Fruit fly (Drosophila melanogaster) whole organism, wandering third instar larva: ENCODE measurements around the gene CG42729.

Source experiments
- Dfd ChIP-seq: fragments of >200 bp; optimal IDR thresholded peaks from 2 replicates; lab custom pipeline; 2017; ENCODE audit warnings: missing biosample characterization, missing genetic modification characterization
- Hr78 ChIP-seq: fragments of >200 bp; optimal IDR thresholded peaks from 2 replicates; lab custom pipeline; 2017; ENCODE audit warnings: missing biosample characterization, missing genetic modification characterization
- Myc ChIP-seq: fragments of >200 bp; optimal IDR thresholded peaks from 2 replicates; lab custom pipeline; 2017
- N ChIP-seq: fragments of >200 bp; optimal IDR thresholded peaks from 2 replicates; lab custom pipeline; 2018; ENCODE audit warnings: missing biosample characterization, missing external identifiers, missing genetic modification characterization
- Sp1 ChIP-seq: fragments of 200-800 bp; sonication (Bioruptor generic); optimal IDR thresholded peaks from 3 replicates; lab custom pipeline; 2019; ENCODE audit warnings: missing biosample characterization, mild to moderate bottlenecking, missing genetic modification characterization, moderate library complexity
- dl ChIP-seq, 2 experiments: fragments of 175-275, 200-275 bp in 1 of 2; fragments of 200-275 bp in 1 of 2; sonication (Bioruptor generic); optimal IDR thresholded peaks; lab custom pipeline; 2018; ENCODE audit warnings: mild to moderate bottlenecking in 2 of 2, missing biosample characterization in 2 of 2, missing genetic modification characterization in 2 of 2, moderate library complexity in 2 of 2; ENCODE audit not compliant: partially characterized antibody in 2 of 2, insufficient read depth in 1 of 2
- foxo ChIP-seq, 2 experiments: fragments of 200-800 bp; sonication (Bioruptor generic); optimal IDR thresholded peaks; 2 replicates in 1 of 2; 3 replicates in 1 of 2; lab custom pipeline; 2016 to 2017; ENCODE audit warnings: missing biosample characterization in 2 of 2, missing genetic modification characterization in 2 of 2
- sage ChIP-seq: fragments of 200-800 bp; sonication (Bioruptor generic); optimal IDR thresholded peaks from 2 replicates; lab custom pipeline; 2016; ENCODE audit warnings: missing biosample characterization, mild to moderate bottlenecking, missing genetic modification characterization
- tai ChIP-seq: sonication (Bioruptor generic); optimal IDR thresholded peaks from 2 replicates; lab custom pipeline; 2016; ENCODE audit warnings: missing biosample characterization, missing genetic modification characterization
- usp ChIP-seq: fragments of >200 bp; optimal IDR thresholded peaks from 2 replicates; lab custom pipeline; 2017; ENCODE audit warnings: missing biosample characterization, missing genetic modification characterization

- TF ChIP-seq foxo (GFP tag; optimal IDR thresholded peaks at IDR 0.05; lab: Kevin White, UChicago) = no peak
- no peak for TF ChIP-seq usp (GFP tag; lab: Kevin White, UChicago)
- TF ChIP-seq tai = no peak
- no peak for TF ChIP-seq Dfd
- no peak for TF ChIP-seq sage (GFP tag; lab: Kevin White, UChicago)
- TF ChIP-seq N (GFP tag; lab: Kevin White, UChicago) = no peak
- TF ChIP-seq Sp1 (GFP tag; lab: Kevin White, UChicago) = no peak
- TF ChIP-seq dl (GFP tag; optimal IDR thresholded peaks at IDR 0.05; lab: Kevin White, UChicago; ENCODE audit: insufficient read depth in 1 of 2, partially characterized antibody in 2 of 2) = no peak
- no peak for TF ChIP-seq Hr78
- no peak for TF ChIP-seq Myc (lab: Kevin White, UChicago)
Observed at dm6 chr3L:15562727-15563057, 35.4 kb upstream of the CG42729 start.
